Worm (Caenorhabditis elegans) whole organism, early embryonic: ENCODE measurements around the gene F46F5.15.

Source experiments
- F13C5.2 ChIP-seq: sonication (generic microtip); optimal IDR thresholded peaks from 2 replicates; lab custom pipeline; 2017; ENCODE audit warnings: mild to moderate bottlenecking, missing genetic modification characterization, inconsistent platforms, missing compliant biosample characterization
- ama-1 ChIP-seq: fragments of 150-350 bp; optimal IDR thresholded peaks from 2 replicates; lab custom pipeline; 2014
- ceh-36 ChIP-seq: sonication (generic microtip); optimal IDR thresholded peaks from 2 replicates; lab custom pipeline; 2016; ENCODE audit warnings: missing genetic modification characterization, inconsistent platforms, missing compliant biosample characterization
- flt-1 ChIP-seq: fragments of 200-800 bp; sonication (Bioruptor generic); IDR thresholded peaks from 2 replicates; pipeline ENCODE4 v1.3.6; 2022; ENCODE audit warnings: missing genetic modification characterization, missing compliant biosample characterization
- hmg-4 ChIP-seq: fragments of 200-800 bp; sonication (Bioruptor generic); optimal IDR thresholded peaks from 2 replicates; lab custom pipeline; 2018; ENCODE audit warnings: mild to moderate bottlenecking, missing genetic modification characterization, missing compliant biosample characterization
- scrt-1 ChIP-seq: fragments of 200-800 bp; sonication (Bioruptor generic); IDR thresholded peaks from 2 replicates; pipeline ENCODE4 v1.3.6; 2022; ENCODE audit warnings: missing genetic modification characterization, missing compliant biosample characterization
- tbx-11 ChIP-seq: fragments of 200-800 bp; sonication (Bioruptor generic); IDR thresholded peaks from 2 replicates; pipeline ENCODE4 v1.3.6; 2022; ENCODE audit warnings: missing genetic modification characterization, missing compliant biosample characterization
- tbx-37 ChIP-seq: fragments of 200-800 bp; sonication (Bioruptor generic); conservative IDR thresholded peaks from 2 replicates; pipeline ENCODE4 v1.3.6; 2022; ENCODE audit warnings: missing genetic modification reagents, missing genetic modification characterization, missing compliant biosample characterization
- tra-4 ChIP-seq: sonication (generic microtip); optimal IDR thresholded peaks from 2 replicates; lab custom pipeline; 2017; ENCODE audit warnings: missing genetic modification characterization, missing compliant biosample characterization

DNA sequence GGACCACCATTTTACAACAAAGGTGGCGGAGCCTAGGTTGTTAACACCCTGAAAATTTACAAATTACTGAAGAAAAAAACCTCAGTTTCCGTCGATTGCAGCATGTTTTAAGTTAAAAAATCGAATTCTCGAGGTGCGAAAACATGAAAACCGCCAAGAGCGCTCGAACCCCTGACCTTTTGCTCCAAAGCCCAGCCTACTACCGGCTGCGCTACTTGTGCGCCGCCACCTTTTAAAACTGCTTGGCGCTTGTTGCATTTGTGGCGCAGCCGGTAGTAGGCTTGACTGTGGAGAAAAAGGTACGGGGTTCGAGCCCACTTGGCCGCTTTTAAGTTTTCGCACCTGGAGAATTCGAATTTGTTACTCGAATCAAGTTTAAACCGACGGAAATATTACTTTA lies 38.1 kb upstream of the F46F5.15 start, which contains the start of gene snt-6:
- no peak for TF ChIP-seq ceh-36 (tag; lab: Kevin White, UChicago)
- no peak for TF ChIP-seq tbx-11 (GFP tag; lab: Robert Waterston, UW)
- no peak for TF ChIP-seq tra-4
- no peak for TF ChIP-seq flt-1
- no peak for TF ChIP-seq ama-1 (lab: Kevin White, UChicago)
- no peak for TF ChIP-seq tbx-37 (GFP tag; lab: Robert Waterston, UW)
- no peak for TF ChIP-seq scrt-1 (GFP tag; lab: Robert Waterston, UW)
- TF ChIP-seq hmg-4 = no peak
- TF ChIP-seq F13C5.2 = no peak
